Worm (Caenorhabditis elegans) whole organism, mixed stage, embryonic: ENCODE measurements around the gene srw-59.

Source experiments
- M03D4.4 ChIP-seq: sonication (generic microtip); optimal IDR thresholded peaks from 2 replicates; lab custom pipeline; 2017; ENCODE audit warnings: mild to moderate bottlenecking, missing genetic modification characterization, missing compliant biosample characterization
- blmp-1 ChIP-seq: fragments of 150-350 bp; optimal IDR thresholded peaks from 2 replicates; lab custom pipeline; 2014; ENCODE audit warnings: missing biosample characterization, missing genetic modification characterization
- ceh-39 ChIP-seq: fragments of 150-350 bp; optimal IDR thresholded peaks from 2 replicates; lab custom pipeline; 2014; ENCODE audit warnings: missing biosample characterization, missing genetic modification characterization
- ceh-83 ChIP-seq: fragments of 200-800 bp; sonication (Bioruptor generic); optimal IDR thresholded peaks from 2 replicates; lab custom pipeline; 2018; ENCODE audit warnings: mild to moderate bottlenecking, missing genetic modification characterization, missing compliant biosample characterization
- drap-1 ChIP-seq: fragments of 200-800 bp; sonication (Bioruptor generic); optimal IDR thresholded peaks from 3 replicates; lab custom pipeline; 2018; ENCODE audit warnings: mild to moderate bottlenecking, missing genetic modification characterization, missing compliant biosample characterization
- elt-1 ChIP-seq: sonication (generic microtip); optimal IDR thresholded peaks from 2 replicates; lab custom pipeline; 2017; ENCODE audit warnings: missing genetic modification characterization, mild to moderate bottlenecking, missing compliant biosample characterization, antibody characterized with exemption, moderate library complexity, borderline replicate concordance; ENCODE audit not compliant: insufficient read depth
- flh-1 ChIP-seq: fragments of 200-800 bp; sonication (Bioruptor generic); optimal IDR thresholded peaks from 2 replicates; lab custom pipeline; 2018; ENCODE audit warnings: mild to moderate bottlenecking, missing genetic modification characterization, moderate library complexity, missing compliant biosample characterization
- ham-2 ChIP-seq: fragments of 200-800 bp; sonication (Bioruptor generic); optimal IDR thresholded peaks from 2 replicates; lab custom pipeline; 2018; ENCODE audit warnings: mild to moderate bottlenecking, missing genetic modification characterization, missing compliant biosample characterization
- hlh-1 ChIP-seq: fragments of 150-350 bp; optimal IDR thresholded peaks from 2 replicates; lab custom pipeline; 2014; ENCODE audit warnings: missing biosample characterization, missing genetic modification reagents, missing genetic modification characterization
- lin-32 ChIP-seq: fragments of 200-800 bp; sonication (Bioruptor generic); optimal IDR thresholded peaks from 2 replicates; lab custom pipeline; 2018; ENCODE audit warnings: mild to moderate bottlenecking, missing genetic modification characterization, missing compliant biosample characterization
- lsy-2 ChIP-seq: fragments of 150-350 bp; optimal IDR thresholded peaks from 2 replicates; lab custom pipeline; 2014; ENCODE audit warnings: missing biosample characterization, missing genetic modification characterization
- mab-5 ChIP-seq: fragments of 150-350 bp; optimal IDR thresholded peaks from 2 replicates; lab custom pipeline; 2014; ENCODE audit warnings: missing biosample characterization, missing genetic modification characterization
- mep-1 ChIP-seq: fragments of 150-350 bp; optimal IDR thresholded peaks from 2 replicates; lab custom pipeline; 2017; ENCODE audit warnings: missing biosample characterization, missing genetic modification reagents, missing genetic modification characterization, inconsistent platforms
- mls-2 ChIP-seq: sonication (generic microtip); optimal IDR thresholded peaks from 2 replicates; lab custom pipeline; 2016; ENCODE audit warnings: mild to moderate bottlenecking, missing genetic modification characterization, moderate library complexity, missing compliant biosample characterization
- nhr-12 ChIP-seq: fragments of 150-350 bp; optimal IDR thresholded peaks from 2 replicates; lab custom pipeline; 2014; ENCODE audit warnings: missing biosample characterization, missing genetic modification characterization
- nhr-2 ChIP-seq: fragments of 150-350 bp; optimal IDR thresholded peaks from 2 replicates; lab custom pipeline; 2014; ENCODE audit warnings: missing biosample characterization, missing genetic modification characterization
- nhr-237 ChIP-seq: fragments of 150-350 bp; optimal IDR thresholded peaks from 2 replicates; lab custom pipeline; 2014; ENCODE audit warnings: missing biosample characterization, missing genetic modification characterization
- nhr-28 ChIP-seq: fragments of 150-350 bp; optimal IDR thresholded peaks from 2 replicates; lab custom pipeline; 2014; ENCODE audit warnings: missing biosample characterization, missing genetic modification characterization
- nhr-76 ChIP-seq: sonication (generic microtip); optimal IDR thresholded peaks from 2 replicates; lab custom pipeline; 2017; ENCODE audit warnings: missing biosample characterization, missing genetic modification characterization
- pha-4 ChIP-seq: fragments of 150-350 bp; optimal IDR thresholded peaks from 2 replicates; lab custom pipeline; 2018; ENCODE audit warnings: missing biosample characterization, missing genetic modification reagents, missing genetic modification characterization
- sem-2 ChIP-seq: fragments of 200-800 bp; sonication (Bioruptor generic); optimal IDR thresholded peaks from 2 replicates; lab custom pipeline; 2018; ENCODE audit warnings: mild to moderate bottlenecking, missing genetic modification characterization, missing compliant biosample characterization
- snpc-4 ChIP-seq: fragments of 150-350 bp; optimal IDR thresholded peaks from 2 replicates; lab custom pipeline; 2014; ENCODE audit warnings: missing biosample characterization, missing genetic modification characterization
- tbx-8 ChIP-seq: fragments of 200-800 bp; sonication (Bioruptor generic); optimal IDR thresholded peaks from 2 replicates; lab custom pipeline; 2018; ENCODE audit warnings: mild to moderate bottlenecking, missing genetic modification characterization, moderate library complexity, missing compliant biosample characterization
- unc-120 ChIP-seq: sonication (generic microtip); optimal IDR thresholded peaks from 2 replicates; lab custom pipeline; 2017; ENCODE audit warnings: missing genetic modification characterization, missing compliant biosample characterization; ENCODE audit not compliant: poor library complexity, severe bottlenecking
- unc-39 ChIP-seq: fragments of 150-350 bp; optimal IDR thresholded peaks from 2 replicates; lab custom pipeline; 2014; ENCODE audit warnings: missing biosample characterization, missing genetic modification characterization
- unc-62 ChIP-seq: fragments of 150-350 bp; optimal IDR thresholded peaks from 2 replicates; lab custom pipeline; 2014; ENCODE audit warnings: missing biosample characterization, missing genetic modification reagents, missing genetic modification characterization
- zip-8 ChIP-seq: fragments of 150-350 bp; optimal IDR thresholded peaks from 2 replicates; lab custom pipeline; 2014; ENCODE audit warnings: missing biosample characterization, missing genetic modification characterization
- ztf-11 ChIP-seq: fragments of 150-350 bp; optimal IDR thresholded peaks from 2 replicates; lab custom pipeline; 2014; ENCODE audit warnings: missing biosample characterization, missing genetic modification characterization

The srw-59 gene

DNA sequence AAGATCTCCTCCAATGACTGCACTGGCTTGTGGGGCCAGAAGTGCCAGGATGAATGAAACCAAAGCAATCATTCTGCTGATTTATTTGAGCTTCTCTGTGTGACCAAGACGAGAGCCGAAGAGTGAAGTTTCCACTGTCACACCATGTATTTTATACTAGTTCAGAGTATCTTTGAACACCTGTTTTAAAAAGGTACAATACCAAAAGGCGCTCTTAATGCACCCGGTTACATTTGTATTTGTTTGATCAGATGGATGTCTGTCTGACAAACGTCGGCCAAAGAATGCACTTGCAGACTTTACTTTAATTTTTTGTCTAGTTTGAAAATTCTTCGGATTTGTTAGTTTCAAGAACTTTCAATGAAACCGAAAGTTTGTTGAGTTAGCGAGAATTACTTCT, 30.5 kb downstream of the srw-59 start, which contains the start of gene F35E8.10:
Gene F35E8.10 (minus strand): TSS at position 101 of the 400 bp plus-strand sequence.
- no peak for TF ChIP-seq snpc-4 (tag; lab: Kevin White, UChicago)
- TF ChIP-seq nhr-28 (tag; lab: Kevin White, UChicago) = no peak
- no peak for TF ChIP-seq ham-2 (GFP tag; lab: Kevin White, UChicago)
- TF ChIP-seq ceh-83 (GFP tag; lab: Kevin White, UChicago) = no peak
- no peak for TF ChIP-seq zip-8 (tag; lab: Kevin White, UChicago)
- no peak for TF ChIP-seq tbx-8 (GFP tag; lab: Kevin White, UChicago)
- TF ChIP-seq blmp-1 (tag; lab: Kevin White, UChicago) = no peak
- TF ChIP-seq mab-5 (tag; lab: Kevin White, UChicago) = no peak
- TF ChIP-seq M03D4.4 (tag; lab: Kevin White, UChicago) = no peak
- TF ChIP-seq nhr-76 (tag; lab: Kevin White, UChicago) = no peak
- TF ChIP-seq flh-1 (GFP tag; lab: Kevin White, UChicago) = no peak
- no peak for TF ChIP-seq unc-120 (tag; lab: Kevin White, UChicago)
- TF ChIP-seq unc-62 (GFP tag; lab: Kevin White, UChicago) = no peak
- TF ChIP-seq lin-32 (GFP tag; lab: Kevin White, UChicago) = no peak
- TF ChIP-seq nhr-2 = no peak
- no peak for TF ChIP-seq ztf-11 (tag; lab: Kevin White, UChicago)
- TF ChIP-seq ceh-39 (tag; lab: Kevin White, UChicago) = no peak

- TF ChIP-seq elt-1 (no peak), nhr-237 (tag; lab: Kevin White, UChicago) (no peak), tbx-8 (GFP tag; lab: Kevin White, UChicago) (no peak), M03D4.4 (tag; lab: Kevin White, UChicago) (no peak), sem-2 (GFP tag; lab: Kevin White, UChicago) (no peak), unc-120 (tag; lab: Kevin White, UChicago) (no peak)
Observed at ce11 chrV:15917458-15917857, 33.3 kb downstream of the srw-59 start, which contains the start of gene F35E8.9. F35E8.9 (minus strand) TSS chrV:15917558.

DNA sequence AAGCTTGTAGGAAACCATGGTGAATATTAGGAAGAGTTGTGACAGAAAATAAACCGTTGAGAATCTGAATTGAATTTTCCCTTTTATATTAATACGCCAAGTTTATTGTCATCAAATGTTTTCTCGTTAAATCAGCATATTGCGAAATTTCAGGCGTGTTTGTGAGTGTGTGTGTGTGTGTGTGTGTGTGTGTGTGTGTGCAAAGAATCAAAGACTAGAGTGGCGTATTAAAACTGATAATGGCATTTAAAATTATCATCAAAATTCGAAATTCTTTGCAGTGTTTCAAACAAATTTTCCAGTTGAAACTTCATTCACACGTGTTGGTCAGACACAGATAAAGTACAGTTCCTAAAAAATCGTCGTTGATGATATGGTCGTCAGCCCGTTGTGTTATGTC, 34.9 kb downstream of the srw-59 start, which contains the start of gene gst-38:
Gene gst-38 (minus strand): TSS at position 152 of the 400 bp plus-strand sequence.
- TF ChIP-seq drap-1 = no peak
- TF ChIP-seq zip-8 (tag; lab: Kevin White, UChicago) = no peak
- no peak for TF ChIP-seq nhr-28 (tag; lab: Kevin White, UChicago)
- TF ChIP-seq ztf-11 (tag; lab: Kevin White, UChicago) = no peak
- no peak for TF ChIP-seq elt-1
- TF ChIP-seq mls-2 = no peak
- no peak for TF ChIP-seq lin-32 (GFP tag; lab: Kevin White, UChicago)
- TF ChIP-seq ceh-83 (GFP tag; lab: Kevin White, UChicago) = no peak
- TF ChIP-seq lsy-2 (tag; lab: Kevin White, UChicago) = no peak

- TF ChIP-seq lsy-2 (tag; lab: Kevin White, UChicago) (no peak), ceh-39 (tag; lab: Kevin White, UChicago) (no peak), flh-1 (GFP tag; lab: Kevin White, UChicago) (no peak), sem-2 (GFP tag; lab: Kevin White, UChicago) (no peak), mep-1 (tag; lab: Kevin White, UChicago) (no peak), nhr-237 (tag; lab: Kevin White, UChicago) (no peak), nhr-12 (no peak), ham-2 (GFP tag; lab: Kevin White, UChicago) (no peak), snpc-4 (tag; lab: Kevin White, UChicago) (no peak), unc-39 (tag; lab: Kevin White, UChicago) (no peak), drap-1 (no peak), mab-5 (tag; lab: Kevin White, UChicago) (no peak), nhr-76 (tag; lab: Kevin White, UChicago) (no peak)
- TF ChIP-seq, all 35 proteins: peak for 0
Observed at ce11 chrV:15915307-15915706, 35.5 kb downstream of the srw-59 start.

ce11 chrV:15914774-15915173, 36.0 kb downstream of the srw-59 start:
- TF ChIP-seq ham-2 (GFP tag; lab: Kevin White, UChicago) (no peak), drap-1 (peak; percentile 32)

DNA sequence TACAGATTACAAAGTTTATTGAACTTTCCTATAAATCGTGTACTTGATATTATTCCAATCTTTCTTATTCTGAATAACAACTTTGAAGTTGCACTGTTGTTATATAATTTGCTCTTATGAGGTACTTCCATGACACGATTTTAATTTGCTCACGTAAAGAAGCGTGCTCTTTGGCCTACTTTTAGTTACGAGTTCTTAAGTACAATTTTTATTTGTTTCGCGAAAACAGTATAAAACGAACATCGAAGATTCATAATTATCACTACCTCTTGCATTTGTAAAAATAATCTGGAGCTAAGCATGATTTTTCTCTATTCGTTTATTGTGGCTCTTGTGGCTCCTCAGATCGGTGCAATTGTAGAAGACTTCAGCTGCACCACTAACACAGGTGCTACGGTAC, 37.1 kb downstream of the srw-59 start, which contains the start of gene F35E8.7:
Gene F35E8.7 (plus strand): TSS at position 301 of the 400 bp plus-strand sequence.
- TF ChIP-seq M03D4.4 (tag; lab: Kevin White, UChicago) (no peak), hlh-1 (tag; lab: Kevin White, UChicago) (no peak), lsy-2 (tag; lab: Kevin White, UChicago) (no peak), ham-2 (GFP tag; lab: Kevin White, UChicago) (no peak), flh-1 (GFP tag; lab: Kevin White, UChicago) (no peak), pha-4 (tag; lab: Kevin White, UChicago) (no peak)
- TF ChIP-seq, all 35 proteins: peak for 0
